Fruit fly (Drosophila melanogaster) whole organism, embryonic: ENCODE data around the gene Lasp.

Experiments used
- CG10209 ChIP-seq: fragments of 200-800 bp; sonication (Bioruptor generic); optimal IDR thresholded peaks from 3 replicates; lab custom pipeline; 2017; ENCODE audit warnings: missing biosample characterization, mild to moderate bottlenecking, missing genetic modification characterization, missing genetic modification reagents
- CG10267 ChIP-seq: fragments of 200-800 bp; sonication (Bioruptor generic); optimal IDR thresholded peaks from 2 replicates; lab custom pipeline; 2018; ENCODE audit warnings: missing biosample characterization, mild to moderate bottlenecking, missing genetic modification characterization, moderate library complexity
- CG12391 ChIP-seq: fragments of 200-800 bp; sonication (Bioruptor generic); optimal IDR thresholded peaks from 3 replicates; lab custom pipeline; 2018; ENCODE audit warnings: missing biosample characterization, mild to moderate bottlenecking, missing genetic modification characterization, moderate library complexity
- CG13775 ChIP-seq: fragments of 200-800 bp; sonication (Bioruptor generic); optimal IDR thresholded peaks from 3 replicates; lab custom pipeline; 2017; ENCODE audit warnings: missing biosample characterization, mild to moderate bottlenecking, missing genetic modification characterization
- CG14050 ChIP-seq: fragments of 200-800 bp; sonication (Bioruptor generic); IDR thresholded peaks from 3 replicates; pipeline ENCODE4 v1.3.6; 2022; ENCODE audit warnings: missing biosample characterization, missing genetic modification characterization
- CG14860 ChIP-seq: fragments of 200-800 bp; sonication (Bioruptor generic); IDR thresholded peaks from 3 replicates; pipeline ENCODE4 v1.3.6; 2022; ENCODE audit warnings: missing biosample characterization, missing genetic modification characterization; ENCODE audit not compliant: partially characterized antibody
- CG14965 ChIP-seq: fragments of 200-800 bp; sonication (Bioruptor generic); optimal IDR thresholded peaks from 2 replicates; lab custom pipeline; 2016; ENCODE audit warnings: missing biosample characterization, missing genetic modification characterization, borderline replicate concordance
- CG15269 ChIP-seq: fragments of 200-800 bp; sonication (Bioruptor generic); optimal IDR thresholded peaks from 2 replicates; lab custom pipeline; 2018; ENCODE audit warnings: missing biosample characterization, mild to moderate bottlenecking, missing genetic modification characterization, moderate library complexity
- CG1602 ChIP-seq: fragments of 200-800 bp; sonication (Bioruptor generic); optimal IDR thresholded peaks from 3 replicates; lab custom pipeline; 2016; ENCODE audit warnings: missing biosample characterization, missing genetic modification characterization
- CG17186 ChIP-seq: fragments of 200-800 bp; sonication (Bioruptor generic); optimal IDR thresholded peaks from 3 replicates; lab custom pipeline; 2017; ENCODE audit warnings: missing biosample characterization, missing genetic modification reagents, missing genetic modification characterization
- CG17359 ChIP-seq: fragments of 200-800 bp; sonication (Bioruptor generic); optimal IDR thresholded peaks from 3 replicates; lab custom pipeline; 2018; ENCODE audit warnings: missing biosample characterization, mild to moderate bottlenecking, missing genetic modification characterization, moderate library complexity
- CG17361 ChIP-seq: fragments of 200-800 bp; sonication (Bioruptor generic); IDR thresholded peaks from 3 replicates; pipeline ENCODE4 v1.3.6; 2022; ENCODE audit warnings: missing biosample characterization, missing genetic modification characterization
- CG17829 ChIP-seq: fragments of 200-800 bp; optimal IDR thresholded peaks from 2 replicates; lab custom pipeline; 2019; ENCODE audit warnings: missing biosample characterization, mild to moderate bottlenecking, missing genetic modification characterization, moderate library complexity
- CG2129 ChIP-seq: fragments of 200-800 bp; sonication (Bioruptor generic); IDR thresholded peaks from 2 replicates; pipeline ENCODE4 v1.3.6; 2022; ENCODE audit warnings: missing biosample characterization, missing genetic modification characterization; ENCODE audit not compliant: partially characterized antibody
- CG4328 ChIP-seq: fragments of 200-800 bp; sonication (Bioruptor generic); optimal IDR thresholded peaks from 3 replicates; lab custom pipeline; 2017; ENCODE audit warnings: missing biosample characterization, missing genetic modification reagents, missing genetic modification characterization
- CG6254 ChIP-seq: fragments of 200-800 bp; sonication (Bioruptor generic); optimal IDR thresholded peaks from 3 replicates; lab custom pipeline; 2017; ENCODE audit warnings: mild to moderate bottlenecking, missing biosample characterization, missing genetic modification reagents, missing genetic modification characterization
- CG6683 ChIP-seq: fragments of 200-800 bp; sonication (Bioruptor generic); optimal IDR thresholded peaks from 2 replicates; lab custom pipeline; 2017; ENCODE audit warnings: missing biosample characterization, mild to moderate bottlenecking, missing genetic modification characterization, missing genetic modification reagents
- CG7839 ChIP-seq: fragments of 200-800 bp; sonication (Bioruptor generic); optimal IDR thresholded peaks from 3 replicates; lab custom pipeline; 2018; ENCODE audit warnings: missing biosample characterization, mild to moderate bottlenecking, missing genetic modification characterization, moderate library complexity
- CG7928 ChIP-seq: fragments of 200-800 bp; sonication (Bioruptor generic); optimal IDR thresholded peaks from 2 replicates; lab custom pipeline; 2017; ENCODE audit warnings: missing biosample characterization, mild to moderate bottlenecking, missing genetic modification characterization
- CG8388 ChIP-seq: fragments of 200-800 bp; sonication (Bioruptor generic); optimal IDR thresholded peaks from 2 replicates; lab custom pipeline; 2019; ENCODE audit warnings: missing biosample characterization, mild to moderate bottlenecking, missing genetic modification characterization, moderate library complexity
- CG9437 ChIP-seq: fragments of 200-800 bp; sonication (Bioruptor generic); optimal IDR thresholded peaks from 2 replicates; lab custom pipeline; 2018; ENCODE audit warnings: missing biosample characterization, mild to moderate bottlenecking, missing genetic modification characterization
- CG9817 ChIP-seq: fragments of 200-800 bp; sonication (Bioruptor generic); optimal IDR thresholded peaks from 2 replicates; lab custom pipeline; 2018; ENCODE audit warnings: missing biosample characterization, mild to moderate bottlenecking, missing genetic modification characterization, moderate library complexity
- CG9932 ChIP-seq: fragments of 200-800 bp; sonication (Bioruptor generic); IDR thresholded peaks from 2 replicates; pipeline ENCODE4 v1.3.6; 2022; ENCODE audit warnings: missing biosample characterization, missing genetic modification characterization
- CoRest ChIP-seq: fragments of 200-800 bp; sonication (Bioruptor generic); optimal IDR thresholded peaks from 3 replicates; lab custom pipeline; 2018; ENCODE audit warnings: missing biosample characterization, mild to moderate bottlenecking, missing genetic modification characterization, moderate library complexity
- HHEX ChIP-seq: fragments of 200-800 bp; sonication (Bioruptor generic); optimal IDR thresholded peaks from 3 replicates; lab custom pipeline; 2017; ENCODE audit warnings: missing biosample characterization, mild to moderate bottlenecking, missing genetic modification characterization, missing genetic modification reagents
- HmgZ ChIP-seq: fragments of 200-800 bp; sonication (Bioruptor generic); optimal IDR thresholded peaks from 2 replicates; lab custom pipeline; 2018; ENCODE audit warnings: missing biosample characterization, mild to moderate bottlenecking, missing genetic modification characterization
- Hr51 ChIP-seq, 2 experiments: fragments of 200-800 bp; sonication (Bioruptor generic); optimal IDR thresholded peaks; 2 replicates in 1 of 2; 3 replicates in 1 of 2; lab custom pipeline; 2016 to 2018; ENCODE audit warnings: missing biosample characterization in 2 of 2, missing genetic modification characterization in 2 of 2, mild to moderate bottlenecking in 1 of 2, moderate library complexity in 1 of 2
- MBD-R2 ChIP-seq: fragments of 200-800 bp; sonication (Bioruptor generic); IDR thresholded peaks from 2 replicates; pipeline ENCODE4 v1.3.6; 2022; ENCODE audit warnings: missing biosample characterization, missing genetic modification characterization
- Mad ChIP-seq: fragments of 200-800 bp; sonication (Bioruptor generic); optimal IDR thresholded peaks from 2 replicates; lab custom pipeline; 2016; ENCODE audit warnings: missing biosample characterization, missing genetic modification characterization
- Neu2 ChIP-seq: fragments of 200-800 bp; sonication (Bioruptor generic); optimal IDR thresholded peaks from 3 replicates; lab custom pipeline; 2016; ENCODE audit warnings: missing biosample characterization, missing genetic modification characterization, borderline replicate concordance
- Nf-YA ChIP-seq: fragments of 200-800 bp; sonication (Bioruptor generic); IDR thresholded peaks from 2 replicates; pipeline ENCODE4 v1.3.6; 2022; ENCODE audit warnings: missing biosample characterization, missing genetic modification characterization
- Oli ChIP-seq: fragments of 200-800 bp; sonication (Bioruptor generic); optimal IDR thresholded peaks from 2 replicates; lab custom pipeline; 2018; ENCODE audit warnings: missing biosample characterization, mild to moderate bottlenecking, missing genetic modification characterization, moderate library complexity
- Ptx1 ChIP-seq: fragments of 200-800 bp; sonication (Bioruptor generic); IDR thresholded peaks from 2 replicates; pipeline ENCODE4 v1.3.6; 2022; ENCODE audit warnings: missing biosample characterization, missing genetic modification characterization
- Xbp1 ChIP-seq: fragments of 200-800 bp; sonication (Bioruptor generic); optimal IDR thresholded peaks from 3 replicates; lab custom pipeline; 2016; ENCODE audit warnings: missing biosample characterization, mild to moderate bottlenecking, missing genetic modification characterization
- az2 ChIP-seq: fragments of 200-800 bp; sonication (Bioruptor generic); optimal IDR thresholded peaks from 3 replicates; lab custom pipeline; 2016; ENCODE audit warnings: missing biosample characterization, missing genetic modification characterization
- cato ChIP-seq: fragments of 200-800 bp; sonication (Bioruptor generic); optimal IDR thresholded peaks from 2 replicates; lab custom pipeline; 2016; ENCODE audit warnings: missing biosample characterization, missing genetic modification characterization, borderline replicate concordance
- caup ChIP-seq: fragments of 200-800 bp; sonication (Bioruptor generic); optimal IDR thresholded peaks from 3 replicates; lab custom pipeline; 2017; ENCODE audit warnings: missing biosample characterization, mild to moderate bottlenecking, missing genetic modification characterization, moderate library complexity; ENCODE audit not compliant: severe bottlenecking
- dati ChIP-seq: fragments of 200-800 bp; sonication (Bioruptor generic); IDR thresholded peaks from 2 replicates; pipeline ENCODE4 v1.3.6; 2022; ENCODE audit warnings: missing biosample characterization, missing genetic modification characterization
- grau ChIP-seq: fragments of 200-800 bp; optimal IDR thresholded peaks from 3 replicates; lab custom pipeline; 2019; ENCODE audit warnings: missing biosample characterization, mild to moderate bottlenecking, missing genetic modification characterization, moderate library complexity
- gsb-n ChIP-seq: fragments of 200-800 bp; sonication (Bioruptor generic); optimal IDR thresholded peaks from 3 replicates; lab custom pipeline; 2018; ENCODE audit warnings: missing biosample characterization, mild to moderate bottlenecking, missing genetic modification characterization
- nmo ChIP-seq: fragments of 200-800 bp; sonication (Bioruptor generic); optimal IDR thresholded peaks from 2 replicates; lab custom pipeline; 2018; ENCODE audit warnings: missing biosample characterization, mild to moderate bottlenecking, missing genetic modification characterization, moderate library complexity
- pb ChIP-seq: fragments of 200-800 bp; sonication (Bioruptor generic); optimal IDR thresholded peaks from 3 replicates; lab custom pipeline; 2016; ENCODE audit warnings: missing biosample characterization, missing genetic modification characterization
- pnt ChIP-seq: fragments of 200-800 bp; sonication (Bioruptor generic); optimal IDR thresholded peaks from 3 replicates; lab custom pipeline; 2016; ENCODE audit warnings: missing biosample characterization, missing genetic modification characterization
- sob ChIP-seq: fragments of 200-800 bp; sonication (Bioruptor generic); IDR thresholded peaks from 2 replicates; pipeline ENCODE4 v1.3.6; 2022; ENCODE audit warnings: missing biosample characterization, missing genetic modification characterization
- stwl ChIP-seq: fragments of 200-800 bp; sonication (Bioruptor generic); optimal IDR thresholded peaks from 3 replicates; lab custom pipeline; 2018; ENCODE audit warnings: missing biosample characterization, mild to moderate bottlenecking, missing genetic modification characterization, moderate library complexity
- tll ChIP-seq, 2 experiments: fragments of 200-800 bp in 1 of 2; fragments of >200 bp in 1 of 2; sonication (Bioruptor generic) in 1 of 2; optimal IDR thresholded peaks; 2 replicates each; lab custom pipeline; 2017 to 2019; ENCODE audit warnings: missing biosample characterization in 2 of 2, missing genetic modification characterization in 2 of 2, mild to moderate bottlenecking in 1 of 2, moderate library complexity in 1 of 2
- wek ChIP-seq: fragments of 200-800 bp; sonication (Bioruptor generic); optimal IDR thresholded peaks from 3 replicates; lab custom pipeline; 2018; ENCODE audit warnings: missing biosample characterization, mild to moderate bottlenecking, missing genetic modification characterization, moderate library complexity
- z ChIP-seq: fragments of 200-800 bp; sonication (Bioruptor generic); IDR thresholded peaks from 3 replicates; pipeline ENCODE4 v1.3.6; 2022; ENCODE audit warnings: missing biosample characterization, missing genetic modification characterization

Gene Lasp

DNA sequence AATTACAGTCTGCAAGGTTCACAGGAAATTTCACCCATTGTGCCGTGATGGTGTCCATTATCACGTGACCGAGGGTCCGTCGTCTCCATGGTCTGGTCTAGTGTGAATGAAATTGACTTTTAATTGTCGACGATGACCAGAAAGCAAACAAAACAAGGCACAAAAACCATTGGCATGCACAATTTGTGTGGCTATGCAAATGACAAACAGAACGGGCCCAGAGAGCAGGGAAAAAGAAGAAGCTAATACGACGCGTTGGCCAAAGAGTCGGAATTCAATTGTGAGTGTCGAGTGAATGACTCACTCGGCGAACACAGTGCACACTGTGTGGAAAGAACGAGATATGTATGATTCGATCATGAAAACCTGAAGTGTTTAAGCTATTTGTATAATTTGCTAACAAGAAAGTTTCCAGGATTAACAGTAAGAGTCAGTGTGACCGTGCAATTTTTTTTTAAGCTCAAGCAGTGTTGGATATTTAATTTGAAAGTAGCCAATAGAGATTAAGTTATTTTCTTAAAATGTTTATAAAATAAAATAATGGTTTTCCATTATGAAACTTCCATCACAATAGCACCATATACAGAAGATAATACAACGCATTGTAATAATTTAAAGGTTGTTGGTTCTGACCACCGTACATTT is 75.8 kb downstream of the Lasp start (continued):
- TF ChIP-seq Nf-YA (GFP tag; lab: Robert Waterston, UW) = no peak
- TF ChIP-seq nmo (GFP tag; lab: Kevin White, UChicago) = peak; percentile 51
- no peak for TF ChIP-seq HHEX (GFP tag; lab: Kevin White, UChicago)
- TF ChIP-seq gsb-n (tag; lab: Kevin White, UChicago) = peak; percentile 10
- TF ChIP-seq caup (GFP tag; lab: Kevin White, UChicago) = no peak
- TF ChIP-seq MBD-R2 (GFP tag; lab: Robert Waterston, UW) = no peak
- TF ChIP-seq CG15269 = peak; percentile 44
- peak; percentile 45 for TF ChIP-seq Ptx1
- TF ChIP-seq CG7928 = no peak
- TF ChIP-seq CG14860 = no peak
- TF ChIP-seq CG13775 (GFP tag; lab: Kevin White, UChicago) = no peak
- TF ChIP-seq pb (GFP tag; lab: Kevin White, UChicago) = no peak
- TF ChIP-seq HmgZ = no peak
- TF ChIP-seq CG17361 (GFP tag; lab: Robert Waterston, UW) = peak; percentile 59; the same call in 2 of the 3 replicates
- TF ChIP-seq CG12391 (tag; lab: Kevin White, UChicago) = peak; percentile 37
- TF ChIP-seq Oli (tag; lab: Kevin White, UChicago) = peak; percentile 38
- TF ChIP-seq sob (GFP tag; lab: Robert Waterston, UW) = 0 out of 2 replicates have a peak, but pooled peaks have one; percentile 18
- TF ChIP-seq CG7839 (tag; lab: Kevin White, UChicago) = peak; percentile 58
- no peak for TF ChIP-seq CG6254
- peak; percentile 9 for TF ChIP-seq CG10267 (tag; lab: Kevin White, UChicago)
- TF ChIP-seq CG1602 (GFP tag; lab: Kevin White, UChicago) = no peak
- peak; percentile 25 for TF ChIP-seq CG10209
- peak; percentile 33 for TF ChIP-seq CoRest
- peak; percentile 81 for TF ChIP-seq grau (tag; lab: Kevin White, UChicago)
- peak; percentile 26 for TF ChIP-seq Xbp1
- TF ChIP-seq CG9817 (tag; lab: Kevin White, UChicago) = no peak
- no peak for TF ChIP-seq CG17186 (GFP tag; lab: Kevin White, UChicago)
- no peak for TF ChIP-seq wek
- no peak for TF ChIP-seq z (GFP tag; lab: Robert Waterston, UW)
- no peak for TF ChIP-seq Mad (GFP tag; lab: Kevin White, UChicago)
- TF ChIP-seq Neu2 (GFP tag; lab: Kevin White, UChicago) = no peak
- no peak for TF ChIP-seq cato
- no peak for TF ChIP-seq dati
- TF ChIP-seq stwl (tag; lab: Kevin White, UChicago) = no peak
- no peak for TF ChIP-seq az2 (GFP tag; lab: Kevin White, UChicago)
- no peak for TF ChIP-seq CG14965 (GFP tag; lab: Kevin White, UChicago)
- no peak for TF ChIP-seq CG14050 (GFP tag; lab: Robert Waterston, UW)
- TF ChIP-seq CG17829 (tag; lab: Kevin White, UChicago) = peak; percentile 14
- no peak for TF ChIP-seq Hr51 (GFP tag; optimal IDR thresholded peaks at IDR 0.05; lab: Kevin White, UChicago)
- no peak for TF ChIP-seq CG9932 (GFP tag; lab: Robert Waterston, UW)
- TF ChIP-seq CG2129 (GFP tag; lab: Robert Waterston, UW) = no peak
- no peak for TF ChIP-seq tll (GFP tag; optimal IDR thresholded peaks at IDR 0.05; lab: Kevin White, UChicago)
- peak; percentile 15 for TF ChIP-seq CG9437 (GFP tag; lab: Kevin White, UChicago)
- TF ChIP-seq CG8388 (GFP tag; lab: Kevin White, UChicago) = peak; percentile 22
- TF ChIP-seq CG17359 (tag; lab: Kevin White, UChicago) = peak; percentile 15
- TF ChIP-seq CG4328 (GFP tag; lab: Kevin White, UChicago) = no peak
- TF ChIP-seq pnt (GFP tag; lab: Kevin White, UChicago) = no peak
- no peak for TF ChIP-seq CG6683 (GFP tag; lab: Kevin White, UChicago)
